Worm (Caenorhabditis elegans) whole organism, late embryonic: Measurements from ENCODE around the gene F20D6.1.

Experiments used
- C38D4.7 ChIP-seq: fragments of 200-800 bp; sonication (Bioruptor generic); optimal IDR thresholded peaks from 2 replicates; lab custom pipeline; 2018; ENCODE audit warnings: mild to moderate bottlenecking, missing genetic modification characterization, moderate library complexity, missing compliant biosample characterization
- F13H6.1 ChIP-seq: sonication (generic microtip); optimal IDR thresholded peaks from 2 replicates; lab custom pipeline; 2016; ENCODE audit warnings: missing genetic modification characterization, missing compliant biosample characterization
- Y22D7AL.16 ChIP-seq: sonication (generic microtip); optimal IDR thresholded peaks from 2 replicates; lab custom pipeline; 2016; ENCODE audit warnings: missing genetic modification characterization, missing compliant biosample characterization
- ama-1 ChIP-seq: fragments of 150-350 bp; optimal IDR thresholded peaks from 2 replicates; lab custom pipeline; 2014
- ceh-45 ChIP-seq: fragments of 200-800 bp; sonication (Bioruptor generic); IDR thresholded peaks from 2 replicates; pipeline ENCODE4 v1.3.6; 2022; ENCODE audit warnings: missing genetic modification reagents, missing genetic modification characterization, missing compliant biosample characterization
- elt-2 ChIP-seq: sonication (generic microtip); optimal IDR thresholded peaks from 2 replicates; lab custom pipeline; 2016; ENCODE audit warnings: missing genetic modification reagents, missing genetic modification characterization, missing compliant biosample characterization
- nhr-232 ChIP-seq: sonication (generic microtip); optimal IDR thresholded peaks from 2 replicates; lab custom pipeline; 2016; ENCODE audit warnings: missing genetic modification characterization, missing compliant biosample characterization
- rnt-1 ChIP-seq: sonication (generic microtip); optimal IDR thresholded peaks from 2 replicates; lab custom pipeline; 2016; ENCODE audit warnings: missing genetic modification characterization, missing compliant biosample characterization

- no peak for TF ChIP-seq C38D4.7 (GFP tag; lab: Kevin White, UChicago)
- no peak for TF ChIP-seq elt-2 (tag; lab: Kevin White, UChicago)
- no peak for TF ChIP-seq Y22D7AL.16
- no peak for TF ChIP-seq ceh-45 (GFP tag; lab: Robert Waterston, UW)
- TF ChIP-seq ama-1 (lab: Kevin White, UChicago), result no peak
- TF ChIP-seq rnt-1, result no peak
- no peak for TF ChIP-seq nhr-232 (tag; lab: Kevin White, UChicago)
- no peak for TF ChIP-seq F13H6.1
Observed at ce11 chrV:8190430-8190829, at the start of gene F20D6.1.
